Worm (Caenorhabditis elegans) whole organism, L2 larva: ENCODE measurements around the gene T01C3.11.

Source experiments
- C34F6.9 ChIP-seq: fragments of 150-350 bp; optimal IDR thresholded peaks from 2 replicates; lab custom pipeline; 2014; ENCODE audit warnings: missing biosample characterization, missing genetic modification characterization
- R02D3.7 ChIP-seq: fragments of 150-350 bp; optimal IDR thresholded peaks from 2 replicates; lab custom pipeline; 2014; ENCODE audit warnings: missing biosample characterization, missing genetic modification characterization
- Y55F3AM.14 ChIP-seq: fragments of 200-800 bp; sonication (Bioruptor generic); optimal IDR thresholded peaks from 2 replicates; lab custom pipeline; 2018; ENCODE audit warnings: mild to moderate bottlenecking, missing genetic modification characterization, missing compliant biosample characterization
- ZK546.5 ChIP-seq: sonication (generic microtip); optimal IDR thresholded peaks from 2 replicates; lab custom pipeline; 2017; ENCODE audit warnings: missing biosample characterization, missing genetic modification characterization
- aly-2 ChIP-seq: fragments of 150-350 bp; optimal IDR thresholded peaks from 2 replicates; lab custom pipeline; 2014; ENCODE audit warnings: missing biosample characterization, missing genetic modification characterization
- ama-1 ChIP-seq: fragments of 150-350 bp; optimal IDR thresholded peaks from 2 replicates; lab custom pipeline; 2018; ENCODE audit warnings: inconsistent platforms
- blmp-1 ChIP-seq: sonication (generic microtip); optimal IDR thresholded peaks from 2 replicates; lab custom pipeline; 2017; ENCODE audit warnings: missing genetic modification characterization, mild to moderate bottlenecking, missing compliant biosample characterization, antibody characterized with exemption, moderate library complexity; ENCODE audit not compliant: insufficient read depth
- ceh-16 ChIP-seq: fragments of 150-350 bp; optimal IDR thresholded peaks from 2 replicates; lab custom pipeline; 2014; ENCODE audit warnings: missing biosample characterization, missing genetic modification characterization
- crh-2 ChIP-seq: sonication (generic microtip); optimal IDR thresholded peaks from 2 replicates; lab custom pipeline; 2017; ENCODE audit warnings: missing biosample characterization, missing genetic modification characterization
- dmd-4 ChIP-seq: sonication (generic microtip); optimal IDR thresholded peaks from 2 replicates; lab custom pipeline; 2017; ENCODE audit warnings: missing biosample characterization, missing genetic modification characterization
- egl-27 ChIP-seq: sonication (generic microtip); optimal IDR thresholded peaks from 3 replicates; lab custom pipeline; 2017; ENCODE audit warnings: missing biosample characterization, missing genetic modification reagents, missing genetic modification characterization
- elt-1 ChIP-seq: fragments of 150-350 bp; optimal IDR thresholded peaks from 2 replicates; lab custom pipeline; 2014; ENCODE audit warnings: missing biosample characterization, missing genetic modification characterization
- elt-3 ChIP-seq: sonication (generic microtip); optimal IDR thresholded peaks from 2 replicates; lab custom pipeline; 2017; ENCODE audit warnings: missing biosample characterization, missing genetic modification characterization
- fos-1 ChIP-seq: fragments of 150-350 bp; optimal IDR thresholded peaks from 2 replicates; lab custom pipeline; 2014; ENCODE audit warnings: missing biosample characterization, missing genetic modification characterization
- gmeb-1 ChIP-seq: fragments of 150-350 bp; optimal IDR thresholded peaks from 2 replicates; lab custom pipeline; 2014; ENCODE audit warnings: missing biosample characterization, missing genetic modification characterization
- lin-11 ChIP-seq: fragments of 150-350 bp; sonication (generic microtip); optimal IDR thresholded peaks from 2 replicates; lab custom pipeline; 2014; ENCODE audit warnings: missing biosample characterization, missing genetic modification characterization, inconsistent platforms, mixed read lengths
- lin-13 ChIP-seq: fragments of 150-350 bp; optimal IDR thresholded peaks from 2 replicates; lab custom pipeline; 2014; ENCODE audit warnings: missing biosample characterization, missing genetic modification reagents, missing genetic modification characterization
- lsy-2 ChIP-seq, 2 experiments: fragments of 150-350 bp in 1 of 2; sonication (generic microtip) in 1 of 2; optimal IDR thresholded peaks; 2 replicates each; lab custom pipeline; 2014 to 2017; ENCODE audit warnings: missing biosample characterization in 2 of 2, missing genetic modification characterization in 2 of 2
- mab-5 ChIP-seq: fragments of 150-350 bp; optimal IDR thresholded peaks from 2 replicates; lab custom pipeline; 2014; ENCODE audit warnings: missing biosample characterization, missing genetic modification characterization
- mbf-1 ChIP-seq: sonication (generic microtip); optimal IDR thresholded peaks from 2 replicates; lab custom pipeline; 2017; ENCODE audit warnings: missing biosample characterization, missing genetic modification characterization
- mdl-1 ChIP-seq, 2 experiments: fragments of 150-350 bp in 1 of 2; sonication (generic microtip) in 1 of 2; optimal IDR thresholded peaks; 2 replicates each; lab custom pipeline; 2017; ENCODE audit warnings: missing biosample characterization in 2 of 2, missing genetic modification characterization in 2 of 2
- nhr-10 ChIP-seq: sonication (generic microtip); optimal IDR thresholded peaks from 2 replicates; lab custom pipeline; 2017; ENCODE audit warnings: missing biosample characterization, missing genetic modification characterization
- nhr-11 ChIP-seq: fragments of 150-350 bp; optimal IDR thresholded peaks from 2 replicates; lab custom pipeline; 2014; ENCODE audit warnings: missing biosample characterization, missing genetic modification characterization
- nhr-129 ChIP-seq: fragments of 150-350 bp; optimal IDR thresholded peaks from 2 replicates; lab custom pipeline; 2014; ENCODE audit warnings: missing biosample characterization, missing genetic modification characterization
- nhr-21 ChIP-seq: fragments of 150-350 bp; optimal IDR thresholded peaks from 2 replicates; lab custom pipeline; 2014; ENCODE audit warnings: missing biosample characterization, missing genetic modification characterization
- nhr-23 ChIP-seq: fragments of 150-350 bp; optimal IDR thresholded peaks from 2 replicates; lab custom pipeline; 2014; ENCODE audit warnings: missing biosample characterization, missing genetic modification reagents, missing genetic modification characterization
- nhr-237 ChIP-seq: fragments of 150-350 bp; optimal IDR thresholded peaks from 2 replicates; lab custom pipeline; 2014; ENCODE audit warnings: missing biosample characterization, missing genetic modification characterization
- nhr-25 ChIP-seq: fragments of 150-350 bp; sonication (generic microtip); optimal IDR thresholded peaks from 3 replicates; lab custom pipeline; 2014; ENCODE audit warnings: missing biosample characterization, missing genetic modification characterization
- nhr-77 ChIP-seq: fragments of 150-350 bp; optimal IDR thresholded peaks from 2 replicates; lab custom pipeline; 2014; ENCODE audit warnings: missing biosample characterization, missing genetic modification characterization
- sem-4 ChIP-seq: fragments of 150-350 bp; optimal IDR thresholded peaks from 2 replicates; lab custom pipeline; 2014; ENCODE audit warnings: missing biosample characterization, missing genetic modification reagents, missing genetic modification characterization
- skn-1 ChIP-seq: sonication (generic microtip); optimal IDR thresholded peaks from 2 replicates; lab custom pipeline; 2017; ENCODE audit warnings: missing biosample characterization, missing genetic modification characterization
- sma-9 ChIP-seq, 2 experiments: fragments of 150-350 bp in 1 of 2; sonication (generic microtip) in 1 of 2; optimal IDR thresholded peaks; 2 replicates each; lab custom pipeline; 2014 to 2016; ENCODE audit warnings: missing genetic modification characterization in 2 of 2, mild to moderate bottlenecking in 1 of 2, missing biosample characterization in 1 of 2, missing compliant biosample characterization in 1 of 2, missing genetic modification reagents in 1 of 2, moderate library complexity in 1 of 2
- snpc-4 ChIP-seq: fragments of 150-350 bp; optimal IDR thresholded peaks from 2 replicates; lab custom pipeline; 2014; ENCODE audit warnings: missing biosample characterization, missing genetic modification characterization
- unc-55 ChIP-seq: fragments of 150-350 bp; sonication (generic microtip); optimal IDR thresholded peaks from 3 replicates; lab custom pipeline; 2014; ENCODE audit warnings: missing biosample characterization, missing genetic modification reagents, missing genetic modification characterization
- zag-1 ChIP-seq: fragments of 150-350 bp; optimal IDR thresholded peaks from 2 replicates; lab custom pipeline; 2014; ENCODE audit warnings: missing biosample characterization, missing genetic modification characterization
- ztf-11 ChIP-seq: sonication (generic microtip); optimal IDR thresholded peaks from 2 replicates; lab custom pipeline; 2017; ENCODE audit warnings: missing biosample characterization, missing genetic modification characterization
- ztf-4 ChIP-seq: fragments of 150-350 bp; optimal IDR thresholded peaks from 2 replicates; lab custom pipeline; 2014; ENCODE audit warnings: missing biosample characterization, missing genetic modification characterization

Gene T01C3.11

ce11 chrV:14978205-14978751 lies 21.1 kb upstream of the T01C3.11 start, which contains the start of the genes grd-12 and F02D8.1:
Gene grd-12 (plus strand): TSS chrV:14978505.
Gene F02D8.1 (minus strand): TSS chrV:14978701.
- TF ChIP-seq nhr-21 = no peak
- TF ChIP-seq mdl-1 (tag; optimal IDR thresholded peaks at IDR 0.05; lab: Kevin White, UChicago) = no peak
- TF ChIP-seq snpc-4 (tag; lab: Kevin White, UChicago) = no peak
- no peak for TF ChIP-seq zag-1
- no peak for TF ChIP-seq crh-2 (tag; lab: Kevin White, UChicago)
- TF ChIP-seq lin-11 (tag; lab: Kevin White, UChicago) = no peak
- TF ChIP-seq R02D3.7 (tag; lab: Kevin White, UChicago) = no peak
- TF ChIP-seq ceh-16 (tag; lab: Kevin White, UChicago) = no peak
- no peak for TF ChIP-seq fos-1 (tag; lab: Kevin White, UChicago)
- no peak for TF ChIP-seq ztf-11 (tag; lab: Kevin White, UChicago)
- TF ChIP-seq nhr-25 (tag; lab: Kevin White, UChicago) = no peak
- TF ChIP-seq nhr-10 (tag; lab: Kevin White, UChicago) = no peak

- no peak for TF ChIP-seq fos-1 (tag; lab: Kevin White, UChicago)
- no peak for TF ChIP-seq skn-1 (tag; lab: Kevin White, UChicago)
- no peak for TF ChIP-seq ZK546.5
- TF ChIP-seq nhr-10 (tag; lab: Kevin White, UChicago) = no peak
- TF ChIP-seq sma-9 (GFP tag; optimal IDR thresholded peaks at IDR 0.05; lab: Kevin White, UChicago) = no peak
- TF ChIP-seq sma-9 (tag; optimal IDR thresholded peaks at IDR 0.05; lab: Kevin White, UChicago) = no peak
- TF ChIP-seq blmp-1 (tag; lab: Kevin White, UChicago) = no peak
- TF ChIP-seq Y55F3AM.14 = no peak
- TF ChIP-seq ama-1 (lab: Kevin White, UChicago) = no peak
- TF ChIP-seq dmd-4 (tag; lab: Kevin White, UChicago) = no peak
- TF ChIP-seq zag-1 = no peak
- TF ChIP-seq gmeb-1 = no peak
- TF ChIP-seq lin-13 (GFP tag; lab: Kevin White, UChicago) = no peak
- no peak for TF ChIP-seq egl-27 (tag; lab: Kevin White, UChicago)
- no peak for TF ChIP-seq crh-2 (tag; lab: Kevin White, UChicago)
- no peak for TF ChIP-seq elt-1
- TF ChIP-seq nhr-11 (tag; lab: Kevin White, UChicago) = no peak
- no peak for TF ChIP-seq mab-5
Measured at ce11 chrV:14979937-14980336, 19.4 kb upstream of the T01C3.11 start, which contains the start of gene xbx-1. Gene xbx-1 (plus strand): TSS chrV:14980237.

ce11 chrV:14984593-14984992 lies 14.7 kb upstream of the T01C3.11 start, which contains the start of gene F02D8.4:
Gene F02D8.4 (plus strand): TSS chrV:14984893.
- TF ChIP-seq gmeb-1 (no peak), skn-1 (tag; lab: Kevin White, UChicago) (no peak), C34F6.9 (tag; lab: Kevin White, UChicago) (peak; percentile 4)

- TF ChIP-seq nhr-23 (tag; lab: Kevin White, UChicago) (no peak), R02D3.7 (tag; lab: Kevin White, UChicago) (peak; percentile 84), nhr-25 (tag; lab: Kevin White, UChicago) (peak; percentile 6), nhr-129 (tag; lab: Kevin White, UChicago) (peak; percentile 12), ZK546.5 (no peak), gmeb-1 (peak; percentile 82), sma-9 (GFP tag; optimal IDR thresholded peaks at IDR 0.05; lab: Kevin White, UChicago) (peak; percentile 21), sma-9 (tag; optimal IDR thresholded peaks at IDR 0.05; lab: Kevin White, UChicago) (no peak), ama-1 (lab: Kevin White, UChicago) (no peak), mdl-1 (tag; optimal IDR thresholded peaks at IDR 0.05; lab: Kevin White, UChicago) (no peak), skn-1 (tag; lab: Kevin White, UChicago) (no peak), ztf-11 (tag; lab: Kevin White, UChicago) (no peak), ztf-4 (tag; lab: Kevin White, UChicago) (no peak), lsy-2 (tag; optimal IDR thresholded peaks at IDR 0.05; lab: Kevin White, UChicago) (peak in 1 of 2 experiments; percentile 67), crh-2 (tag; lab: Kevin White, UChicago) (peak; percentile 13), unc-55 (peak; percentile 69), egl-27 (tag; lab: Kevin White, UChicago) (no peak)
- TF ChIP-seq, all 48 proteins: peak for 8
Measured at ce11 chrV:14990843-14991242, 8.5 kb upstream of the T01C3.11 start, which contains the start of the genes cdt-2 and T01C3.2. Gene cdt-2 (minus strand): TSS chrV:14991126. Gene T01C3.2 (plus strand): TSS chrV:14991168.

- TF ChIP-seq mbf-1 (tag; lab: Kevin White, UChicago) (no peak), nhr-25 (tag; lab: Kevin White, UChicago) (no peak), sem-4 (tag; lab: Kevin White, UChicago) (no peak), aly-2 (tag; lab: Kevin White, UChicago) (no peak), R02D3.7 (tag; lab: Kevin White, UChicago) (no peak), Y55F3AM.14 (no peak), nhr-237 (no peak), nhr-23 (tag; lab: Kevin White, UChicago) (no peak), elt-3 (tag; lab: Kevin White, UChicago) (no peak), egl-27 (tag; lab: Kevin White, UChicago) (no peak), nhr-77 (no peak), elt-1 (no peak)
Measured at ce11 chrV:14991489-14991888, 7.8 kb upstream of the T01C3.11 start.
